Fruit fly (Drosophila melanogaster) whole organism, adult: ENCODE results near the gene opa.

Source experiments
- CG11617 ChIP-seq: fragments of 200-800 bp; sonication (Bioruptor generic); optimal IDR thresholded peaks from 2 replicates; lab custom pipeline; 2017; ENCODE audit warnings: mild to moderate bottlenecking, missing biosample characterization, missing genetic modification reagents, missing genetic modification characterization
- CG12768 ChIP-seq: fragments of 200-800 bp; sonication (Bioruptor generic); optimal IDR thresholded peaks from 2 replicates; lab custom pipeline; 2017; ENCODE audit warnings: missing biosample characterization, missing genetic modification characterization, mild to moderate bottlenecking, moderate library complexity, missing genetic modification reagents
- CG14711 ChIP-seq: fragments of 200-800 bp; sonication (Bioruptor generic); optimal IDR thresholded peaks from 2 replicates; lab custom pipeline; 2018; ENCODE audit warnings: missing biosample characterization, mild to moderate bottlenecking, missing genetic modification characterization, moderate library complexity
- CG1620 ChIP-seq: fragments of 200-800 bp; sonication (Bioruptor generic); optimal IDR thresholded peaks from 2 replicates; lab custom pipeline; 2016; ENCODE audit warnings: missing biosample characterization, missing genetic modification characterization
- CG33017 ChIP-seq: fragments of 200-800 bp; sonication (Bioruptor generic); optimal IDR thresholded peaks from 2 replicates; lab custom pipeline; 2018; ENCODE audit warnings: missing biosample characterization, mild to moderate bottlenecking, missing genetic modification characterization, moderate library complexity
- CG5204 ChIP-seq: fragments of 200-800 bp; sonication (Bioruptor generic); optimal IDR thresholded peaks from 2 replicates; lab custom pipeline; 2016; ENCODE audit warnings: missing biosample characterization, missing genetic modification characterization
- CG7045 ChIP-seq: fragments of 200-800 bp; sonication (Bioruptor generic); optimal IDR thresholded peaks from 2 replicates; lab custom pipeline; 2017; ENCODE audit warnings: missing biosample characterization, mild to moderate bottlenecking, missing genetic modification characterization
- CG7101 ChIP-seq: fragments of 200-800 bp; sonication (Bioruptor generic); optimal IDR thresholded peaks from 2 replicates; lab custom pipeline; 2018; ENCODE audit warnings: missing biosample characterization, mild to moderate bottlenecking, missing genetic modification characterization, moderate library complexity
- Clk ChIP-seq: fragments of 200-800 bp; sonication (Bioruptor generic); optimal IDR thresholded peaks from 2 replicates; lab custom pipeline; 2017; ENCODE audit warnings: missing biosample characterization, missing genetic modification characterization
- Crg-1 ChIP-seq: fragments of 200-800 bp; sonication (Bioruptor generic); optimal IDR thresholded peaks from 2 replicates; lab custom pipeline; 2016; ENCODE audit warnings: missing biosample characterization, missing genetic modification characterization
- Hr96 ChIP-seq: fragments of 200-800 bp; sonication (Bioruptor generic); optimal IDR thresholded peaks from 2 replicates; lab custom pipeline; 2016; ENCODE audit warnings: missing biosample characterization, missing genetic modification characterization
- Mnt ChIP-seq: fragments of 200-800 bp; sonication (Bioruptor generic); optimal IDR thresholded peaks from 2 replicates; lab custom pipeline; 2016; ENCODE audit warnings: missing biosample characterization, mild to moderate bottlenecking, missing genetic modification characterization
- bab1 ChIP-seq: fragments of 200-800 bp; sonication (Bioruptor generic); optimal IDR thresholded peaks from 3 replicates; lab custom pipeline; 2019; ENCODE audit warnings: missing biosample characterization, mild to moderate bottlenecking, missing genetic modification characterization, moderate library complexity
- cic ChIP-seq: fragments of 200-800 bp; sonication (Bioruptor generic); optimal IDR thresholded peaks from 2 replicates; lab custom pipeline; 2017; ENCODE audit warnings: missing biosample characterization, mild to moderate bottlenecking, missing genetic modification characterization, moderate library complexity
- cnc ChIP-seq, 2 experiments: fragments of >200 bp; optimal IDR thresholded peaks; 2 replicates each; lab custom pipeline; 2017
- kay ChIP-seq: fragments of 200-800 bp; sonication (Bioruptor generic); peaks from one replicate; lab custom pipeline; 2016; ENCODE audit warnings: missing biosample characterization, missing genetic modification characterization, borderline replicate concordance
- ovo ChIP-seq: fragments of 200-800 bp; sonication (Bioruptor generic); optimal IDR thresholded peaks from 2 replicates; lab custom pipeline; 2016; ENCODE audit warnings: missing biosample characterization, missing genetic modification characterization
- pad ChIP-seq: fragments of 200-800 bp; sonication (Bioruptor generic); optimal IDR thresholded peaks from 3 replicates; lab custom pipeline; 2017; ENCODE audit warnings: missing biosample characterization, missing genetic modification characterization, mild to moderate bottlenecking, moderate library complexity, missing genetic modification reagents
- tj ChIP-seq: fragments of 200-800 bp; sonication (Bioruptor generic); optimal IDR thresholded peaks from 3 replicates; lab custom pipeline; 2017; ENCODE audit warnings: missing biosample characterization, mild to moderate bottlenecking, missing genetic modification characterization, moderate library complexity
- toe ChIP-seq: fragments of 200-800 bp; sonication (Bioruptor generic); optimal IDR thresholded peaks from 2 replicates; lab custom pipeline; 2016; ENCODE audit warnings: missing biosample characterization, missing genetic modification characterization

opa gene

dm6 chr3R:4852373-4852860 is at the start of gene opa:
opa (plus strand) TSS chr3R:4852813.
- TF ChIP-seq CG33017 (no peak), Mnt (GFP tag; lab: Kevin White, UChicago) (no peak), tj (GFP tag; lab: Kevin White, UChicago) (no peak), CG14711 (tag; lab: Kevin White, UChicago) (peak; percentile 47), pad (GFP tag; lab: Kevin White, UChicago) (peak; percentile 75), CG7045 (no peak)

- TF ChIP-seq CG12768 (GFP tag; lab: Kevin White, UChicago), result no peak
- peak; percentile 85 for TF ChIP-seq kay (GFP tag; lab: Kevin White, UChicago)
- peak; percentile 72 for TF ChIP-seq tj (GFP tag; lab: Kevin White, UChicago)
- no peak for TF ChIP-seq CG5204 (GFP tag; lab: Kevin White, UChicago)
- TF ChIP-seq pad (GFP tag; lab: Kevin White, UChicago), result no peak
- no peak for TF ChIP-seq CG7045
Measured at dm6 chr3R:4804126-4804649, 48.4 kb upstream of the opa start.

dm6 chr3R:4804828-4805707 is 47.5 kb upstream of the opa start:
- TF ChIP-seq bab1 (peak; percentile 10), ovo (GFP tag; lab: Kevin White, UChicago) (no peak), CG1620 (GFP tag; lab: Kevin White, UChicago) (no peak), CG14711 (tag; lab: Kevin White, UChicago) (peak; percentile 62), pad (GFP tag; lab: Kevin White, UChicago) (no peak), toe (GFP tag; lab: Kevin White, UChicago) (no peak), CG7101 (tag; lab: Kevin White, UChicago) (no peak), Mnt (GFP tag; lab: Kevin White, UChicago) (no peak), tj (GFP tag; lab: Kevin White, UChicago) (peak; percentile 79), cnc (optimal IDR thresholded peaks at IDR 0.05; lab: Kevin White, UChicago) (no peak), cic (GFP tag; lab: Kevin White, UChicago) (no peak), Hr96 (no peak)

dm6 chr3R:4806318-4806757 is 46.3 kb upstream of the opa start:
- TF ChIP-seq kay (GFP tag; lab: Kevin White, UChicago) (no peak), cnc (optimal IDR thresholded peaks at IDR 0.05; lab: Kevin White, UChicago) (no peak), CG5204 (GFP tag; lab: Kevin White, UChicago) (peak; percentile 46), CG14711 (tag; lab: Kevin White, UChicago) (no peak), bab1 (peak; percentile 64), CG7101 (tag; lab: Kevin White, UChicago) (peak; percentile 55), CG7045 (peak; percentile 41), cic (GFP tag; lab: Kevin White, UChicago) (peak; percentile 3), Clk (peak; percentile 5), Hr96 (peak; percentile 47), CG1620 (GFP tag; lab: Kevin White, UChicago) (peak; percentile 43), CG12768 (GFP tag; lab: Kevin White, UChicago) (peak; percentile 50), CG11617 (peak; percentile 60), pad (GFP tag; lab: Kevin White, UChicago) (no peak), ovo (GFP tag; lab: Kevin White, UChicago) (no peak), toe (GFP tag; lab: Kevin White, UChicago) (no peak), CG33017 (peak; percentile 57), Crg-1 (GFP tag; lab: Kevin White, UChicago) (peak; percentile 78), Mnt (GFP tag; lab: Kevin White, UChicago) (peak; percentile 48), tj (GFP tag; lab: Kevin White, UChicago) (peak; percentile 84)

- TF ChIP-seq CG1620 (GFP tag; lab: Kevin White, UChicago), result no peak
- TF ChIP-seq CG7045, result no peak
- TF ChIP-seq tj (GFP tag; lab: Kevin White, UChicago), result peak; percentile 66
Measured at dm6 chr3R:4807582-4807981, 45.0 kb upstream of the opa start.

dm6 chr3R:4809944-4810653 is 42.5 kb upstream of the opa start:
- no peak for TF ChIP-seq Clk
- peak; percentile 28 for TF ChIP-seq CG12768 (GFP tag; lab: Kevin White, UChicago)
- no peak for TF ChIP-seq CG7101 (tag; lab: Kevin White, UChicago)
- no peak for TF ChIP-seq Crg-1 (GFP tag; lab: Kevin White, UChicago)
- no peak for TF ChIP-seq tj (GFP tag; lab: Kevin White, UChicago)
- no peak for TF ChIP-seq Hr96
- peak; percentile 57 for TF ChIP-seq pad (GFP tag; lab: Kevin White, UChicago)
- no peak for TF ChIP-seq CG5204 (GFP tag; lab: Kevin White, UChicago)
- TF ChIP-seq CG7045, result no peak
